Worm (Caenorhabditis elegans): ENCODE data around the gene C11E4.6.
"Not testable (repeated sequence)": the region's sequence is repeated elsewhere in the genome, so short reads cannot be mapped to it uniquely, and the experiment has no call there.

DNA sequence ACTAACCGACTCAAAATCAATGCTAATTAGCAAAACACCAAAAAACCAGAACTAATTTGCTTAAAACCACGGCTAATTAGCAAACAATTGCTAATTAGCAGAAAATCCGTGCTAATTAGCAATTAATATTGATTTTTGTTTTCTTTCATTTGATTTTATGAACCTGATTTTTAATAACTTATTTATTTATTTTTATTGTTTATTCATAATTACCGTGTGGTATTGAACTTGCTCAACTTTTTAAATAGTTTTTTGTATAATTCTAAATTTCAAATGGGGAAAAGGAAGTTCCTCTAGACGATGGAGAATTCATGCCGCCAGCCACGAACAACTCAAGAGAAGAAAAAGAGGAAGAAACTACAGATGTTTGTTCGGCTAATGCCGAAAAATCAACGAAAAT, 15.5 kb downstream of the C11E4.6 start, which contains the start of gene F34H10.1:
- TF ChIP-seq flh-1 (GFP tag; optimal IDR thresholded peaks at IDR 0.05); blmp-1 (tag; optimal IDR thresholded peaks at IDR 0.05); unc-39 (tag; optimal IDR thresholded peaks at IDR 0.05); nhr-76 (tag; optimal IDR thresholded peaks at IDR 0.05); nhr-28 (tag; optimal IDR thresholded peaks at IDR 0.05); nhr-237 (tag; optimal IDR thresholded peaks at IDR 0.05): not testable (repeated sequence)

All from whole organism, mixed stage, embryonic.